Worm (Caenorhabditis elegans): Measurements from ENCODE around the gene F40G9.7.

The F40G9.7 gene

ce11 chrIII:184335-184734, 18.8 kb downstream of the F40G9.7 start:
- TF ChIP-seq zip-8 (tag; optimal IDR thresholded peaks at IDR 0.05) (peak; percentile 83), nhr-76 (tag; optimal IDR thresholded peaks at IDR 0.05) (no peak)

DNA sequence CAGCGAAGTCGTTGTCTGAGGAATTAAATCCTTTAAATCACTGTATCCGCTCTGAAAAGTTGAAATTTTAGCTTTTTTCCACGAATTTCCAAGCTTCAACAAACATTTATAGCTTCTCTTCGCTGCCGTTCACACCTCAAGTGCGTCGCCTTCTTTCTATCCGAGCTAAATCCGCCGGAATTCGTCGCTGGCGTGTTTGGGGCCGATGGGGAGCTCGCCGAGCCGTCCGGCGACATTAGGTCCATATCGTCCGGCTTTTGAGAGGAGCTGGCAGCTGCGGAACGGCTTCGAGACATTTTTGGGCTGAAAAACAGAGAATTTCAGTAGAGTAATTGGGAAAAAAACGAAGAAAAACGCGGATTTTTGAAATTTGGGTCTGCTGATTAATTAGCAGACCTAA, 22.3 kb downstream of the F40G9.7 start, which contains the start of gene mxl-2:
Gene mxl-2, minus strand, starts transcription at position 303 of the 400 bp plus-strand sequence.
- TF ChIP-seq nhr-237 (tag; optimal IDR thresholded peaks at IDR 0.05) = no peak

DNA sequence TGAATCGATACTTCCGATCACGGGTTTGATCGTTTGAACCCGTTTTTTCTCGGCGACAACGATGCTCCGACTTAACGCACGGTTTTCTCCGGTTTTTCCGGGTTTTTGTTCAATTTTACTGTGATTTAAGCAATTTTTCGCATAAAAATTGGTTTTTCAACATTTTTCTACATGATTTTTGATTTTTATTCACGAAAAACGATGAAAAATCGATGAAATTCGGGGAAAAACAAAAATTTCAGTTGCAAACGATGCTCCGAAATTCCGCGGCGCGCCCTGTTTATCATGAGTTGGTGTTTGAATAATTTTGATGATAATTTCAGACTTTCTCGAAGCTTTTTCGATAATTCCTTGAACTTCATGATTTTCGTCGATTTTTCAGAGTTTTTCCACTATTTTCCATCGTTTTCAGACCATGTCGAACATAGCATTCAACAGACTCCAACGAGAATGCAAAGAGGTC, 23.0 kb downstream of the F40G9.7 start, which contains the start of gene ubc-20:
Gene ubc-20, plus strand, starts transcription at position 413 of the 463 bp plus-strand sequence.
- TF ChIP-seq mep-1 (tag; optimal IDR thresholded peaks at IDR 0.05) (no peak), snpc-4 (tag; optimal IDR thresholded peaks at IDR 0.05) (no peak), nhr-237 (tag; optimal IDR thresholded peaks at IDR 0.05) (peak; percentile 31), nhr-2 (tag; optimal IDR thresholded peaks at IDR 0.05) (no peak), nhr-12 (tag; optimal IDR thresholded peaks at IDR 0.05) (no peak), blmp-1 (tag; optimal IDR thresholded peaks at IDR 0.05) (no peak), flh-1 (GFP tag; optimal IDR thresholded peaks at IDR 0.05) (no peak), nhr-76 (tag; optimal IDR thresholded peaks at IDR 0.05) (no peak), mls-2 (tag; optimal IDR thresholded peaks at IDR 0.05) (no peak), ceh-39 (tag; optimal IDR thresholded peaks at IDR 0.05) (peak; percentile 41), ces-1 (GFP tag; optimal IDR thresholded peaks at IDR 0.05) (peak; percentile 2), lin-32 (GFP tag; optimal IDR thresholded peaks at IDR 0.05) (no peak)

DNA sequence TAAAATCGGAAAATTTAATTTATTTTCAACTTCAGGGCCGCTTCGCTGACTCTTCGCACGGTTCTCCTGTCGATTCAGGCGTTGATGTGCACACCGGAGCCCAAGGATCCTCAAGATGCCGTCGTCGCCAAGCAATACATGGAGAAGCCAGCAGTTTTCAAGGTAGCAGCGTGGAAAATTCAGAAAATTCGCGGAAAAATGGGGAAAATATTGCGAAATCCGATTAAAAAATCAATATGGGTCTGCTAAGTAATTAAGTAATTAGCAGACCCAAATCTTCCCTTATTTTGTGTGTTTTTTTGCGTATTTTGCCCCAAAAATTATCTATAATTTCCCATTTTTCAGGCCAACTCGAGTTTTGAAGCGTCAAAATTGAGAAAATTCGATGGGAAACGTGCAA, 23.8 kb downstream of the F40G9.7 start:
- no peak for TF ChIP-seq unc-62 (GFP tag; optimal IDR thresholded peaks at IDR 0.05)
- no peak for TF ChIP-seq ces-1 (GFP tag; optimal IDR thresholded peaks at IDR 0.05)
- TF ChIP-seq ceh-83 (GFP tag; optimal IDR thresholded peaks at IDR 0.05) = no peak
- TF ChIP-seq bed-3 (GFP tag; optimal IDR thresholded peaks at IDR 0.05) = no peak
- no peak for TF ChIP-seq ceh-39 (tag; optimal IDR thresholded peaks at IDR 0.05)
- no peak for TF ChIP-seq unc-39 (tag; optimal IDR thresholded peaks at IDR 0.05)

ce11 chrIII:190686-191085, 25.2 kb downstream of the F40G9.7 start, which contains the start of gene cox-17:
Gene cox-17 (plus strand): TSS chrIII:190986.
- TF ChIP-seq unc-62 (GFP tag; optimal IDR thresholded peaks at IDR 0.05) (no peak), ham-2 (GFP tag; optimal IDR thresholded peaks at IDR 0.05) (no peak), flh-1 (GFP tag; optimal IDR thresholded peaks at IDR 0.05) (no peak), nhr-2 (tag; optimal IDR thresholded peaks at IDR 0.05) (no peak), mep-1 (tag; optimal IDR thresholded peaks at IDR 0.05) (no peak), elt-1 (tag; optimal IDR thresholded peaks at IDR 0.05; ENCODE audit: borderline replicate concordance, insufficient read depth) (no peak), unc-120 (tag; optimal IDR thresholded peaks at IDR 0.05; ENCODE audit: poor library complexity, severe bottlenecking) (no peak), mab-5 (tag; optimal IDR thresholded peaks at IDR 0.05) (no peak)

DNA sequence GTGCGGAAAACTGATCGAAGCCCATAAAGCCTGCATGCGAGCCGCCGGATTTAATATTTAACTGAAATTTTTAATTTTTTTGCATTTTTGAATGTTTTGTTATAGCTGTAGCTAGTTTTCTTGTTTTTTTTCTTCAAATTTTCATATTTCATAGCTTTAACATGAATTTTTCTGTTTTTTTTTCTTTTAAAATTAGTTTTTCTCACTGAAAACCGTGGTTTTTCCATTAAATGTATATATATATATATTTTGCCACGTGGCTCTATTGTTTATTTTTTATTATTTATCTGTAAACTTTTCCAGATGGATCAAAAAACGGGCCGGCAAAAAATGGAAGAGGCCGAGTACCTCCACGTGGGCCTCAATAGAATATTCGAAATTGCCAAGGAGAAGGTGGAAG, 26.3 kb downstream of the F40G9.7 start, which contains the start of gene sec-20:
Gene sec-20, plus strand, starts transcription at position 301 of the 400 bp plus-strand sequence.
- no peak for TF ChIP-seq ceh-83 (GFP tag; optimal IDR thresholded peaks at IDR 0.05)
- TF ChIP-seq cnd-1 (tag; optimal IDR thresholded peaks at IDR 0.05) = no peak
- no peak for TF ChIP-seq mls-2 (tag; optimal IDR thresholded peaks at IDR 0.05)
- no peak for TF ChIP-seq ceh-43 (GFP tag; optimal IDR thresholded peaks at IDR 0.05)
- TF ChIP-seq ces-1 (GFP tag; optimal IDR thresholded peaks at IDR 0.05) = no peak
- no peak for TF ChIP-seq ceh-39 (tag; optimal IDR thresholded peaks at IDR 0.05)
- no peak for TF ChIP-seq tbx-8 (GFP tag; optimal IDR thresholded peaks at IDR 0.05)
- no peak for TF ChIP-seq nhr-76 (tag; optimal IDR thresholded peaks at IDR 0.05)

DNA sequence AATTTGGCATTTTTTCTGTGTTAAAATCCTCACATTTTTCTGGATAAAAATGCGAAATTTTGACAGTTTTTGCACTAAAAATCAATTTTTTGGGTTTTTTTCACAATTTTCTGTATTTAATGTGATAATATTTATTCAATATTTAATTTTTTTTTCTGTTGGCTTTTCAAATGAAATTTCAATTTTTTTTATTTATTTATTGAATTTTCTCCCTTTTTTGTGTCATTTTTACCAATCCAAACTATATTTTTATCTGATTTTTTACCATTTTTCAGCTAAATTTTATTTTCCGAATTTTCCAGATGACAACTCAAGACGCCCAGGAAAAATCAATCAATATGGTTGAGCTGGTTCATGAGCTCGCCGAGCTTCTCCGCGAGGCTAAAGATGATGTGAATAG, 28.7 kb downstream of the F40G9.7 start, which contains the start of gene F40G9.17:
Gene F40G9.17, plus strand, starts transcription at position 301 of the 400 bp plus-strand sequence.
- no peak for TF ChIP-seq pha-4 (tag; optimal IDR thresholded peaks at IDR 0.05)
- no peak for TF ChIP-seq flh-1 (GFP tag; optimal IDR thresholded peaks at IDR 0.05)
- no peak for TF ChIP-seq ham-2 (GFP tag; optimal IDR thresholded peaks at IDR 0.05)
- TF ChIP-seq ceh-43 (GFP tag; optimal IDR thresholded peaks at IDR 0.05) = no peak
- TF ChIP-seq bed-3 (GFP tag; optimal IDR thresholded peaks at IDR 0.05) = no peak
- no peak for TF ChIP-seq unc-62 (GFP tag; optimal IDR thresholded peaks at IDR 0.05)
- no peak for TF ChIP-seq ztf-11 (tag; optimal IDR thresholded peaks at IDR 0.05)
- no peak for TF ChIP-seq mep-1 (tag; optimal IDR thresholded peaks at IDR 0.05)
- no peak for TF ChIP-seq blmp-1 (tag; optimal IDR thresholded peaks at IDR 0.05)
- no peak for TF ChIP-seq nhr-28 (tag; optimal IDR thresholded peaks at IDR 0.05)
- TF ChIP-seq ceh-83 (GFP tag; optimal IDR thresholded peaks at IDR 0.05) = no peak
- TF ChIP-seq sptf-1 (tag; optimal IDR thresholded peaks at IDR 0.05) = no peak
- no peak for TF ChIP-seq mab-5 (tag; optimal IDR thresholded peaks at IDR 0.05)
- TF ChIP-seq M03D4.4 (tag; optimal IDR thresholded peaks at IDR 0.05) = no peak
- no peak for TF ChIP-seq unc-120 (tag; optimal IDR thresholded peaks at IDR 0.05; ENCODE audit: poor library complexity, severe bottlenecking)
- no peak for TF ChIP-seq nhr-237 (tag; optimal IDR thresholded peaks at IDR 0.05)
- no peak for TF ChIP-seq unc-39 (tag; optimal IDR thresholded peaks at IDR 0.05)
- no peak for TF ChIP-seq ceh-39 (tag; optimal IDR thresholded peaks at IDR 0.05)

Data from whole organism, mixed stage, embryonic.